Fruit fly (Drosophila melanogaster): ENCODE results near the gene CG31643.
A peak's percentile ranks its signal among the peaks of the same experiment; 100 is the strongest.

The CG31643 gene

dm6 chr2L:6051212-6051621 is 13.3 kb downstream of the CG31643 start (continued):
- TF ChIP-seq HmgZ (tag; optimal IDR thresholded peaks at IDR 0.05) = peak; percentile 98
- peak; percentile 64 for TF ChIP-seq fd102C (GFP tag; optimal IDR thresholded peaks at IDR 0.05)
- TF ChIP-seq dati (GFP tag; IDR thresholded peaks at IDR 0.05) = peak; percentile 44; the same call in 1 of the 2 replicates
- TF ChIP-seq sug (tag; optimal IDR thresholded peaks at IDR 0.05) = peak; percentile 96
- TF ChIP-seq Stat92E (GFP tag; optimal IDR thresholded peaks at IDR 0.05) = peak in 1 of 3 experiments; percentile 79
- TF ChIP-seq Sry-β (GFP tag; optimal IDR thresholded peaks at IDR 0.05) = peak; percentile 60
- TF ChIP-seq CG14667 (GFP tag; IDR thresholded peaks at IDR 0.05) = peak; percentile 35; the same call in 1 of the 2 replicates
- peak; percentile 84 for TF ChIP-seq CG30431 (GFP tag; optimal IDR thresholded peaks at IDR 0.05)
- TF ChIP-seq ftz-f1 (GFP tag; optimal IDR thresholded peaks at IDR 0.05) = peak; percentile 79
- peak; percentile 95 for TF ChIP-seq pho (GFP tag; optimal IDR thresholded peaks at IDR 0.05)
- peak; percentile 81 for TF ChIP-seq CG3163 (GFP tag; optimal IDR thresholded peaks at IDR 0.05)
- TF ChIP-seq dm (GFP tag; optimal IDR thresholded peaks at IDR 0.05) = peak; percentile 85
- TF ChIP-seq Dek (tag; optimal IDR thresholded peaks at IDR 0.05) = peak; percentile 95
- peak; percentile 82 for TF ChIP-seq emc (GFP tag; optimal IDR thresholded peaks at IDR 0.05)
- TF ChIP-seq ara (GFP tag; IDR thresholded peaks at IDR 0.05) = peak; percentile 96
- peak; percentile 92 for TF ChIP-seq ttk (GFP tag; IDR thresholded peaks at IDR 0.05)
- TF ChIP-seq CG6854 (GFP tag; optimal IDR thresholded peaks at IDR 0.05) = peak; percentile 97
- peak; percentile 87 for TF ChIP-seq CG12942 (GFP tag; optimal IDR thresholded peaks at IDR 0.05)
- TF ChIP-seq ken (GFP tag; IDR thresholded peaks at IDR 0.05) = peak; percentile 93
- TF ChIP-seq CG10267 (tag; optimal IDR thresholded peaks at IDR 0.05) = peak; percentile 95
- peak; percentile 97 for TF ChIP-seq Fer3 (tag; optimal IDR thresholded peaks at IDR 0.05)
- peak; percentile 97 for TF ChIP-seq CG10147 (GFP tag; optimal IDR thresholded peaks at IDR 0.05)
- TF ChIP-seq CG2199 (GFP tag; IDR thresholded peaks at IDR 0.05) = peak; percentile 89; the same call in 2 of the 3 replicates
- TF ChIP-seq NfI (GFP tag; optimal IDR thresholded peaks at IDR 0.05) = peak; percentile 95
- TF ChIP-seq Ravus (GFP tag; IDR thresholded peaks at IDR 0.05) = peak; percentile 75
- TF ChIP-seq CG32532 (GFP tag; IDR thresholded peaks at IDR 0.05) = peak; percentile 95
- peak; percentile 57 for TF ChIP-seq pfk (GFP tag; optimal IDR thresholded peaks at IDR 0.05)
- TF ChIP-seq CG14050 (GFP tag; IDR thresholded peaks at IDR 0.05) = peak; percentile 96
- peak; percentile 84 for TF ChIP-seq cas (GFP tag; IDR thresholded peaks at IDR 0.05)
- TF ChIP-seq salm (tag; optimal IDR thresholded peaks at IDR 0.05) = peak; percentile 94
- TF ChIP-seq bsh (GFP tag; optimal IDR thresholded peaks at IDR 0.05) = peak; percentile 93 to 97
- TF ChIP-seq CG17612 (GFP tag; IDR thresholded peaks at IDR 0.05) = peak; percentile 66
- peak; percentile 92 for TF ChIP-seq CG34422 (GFP tag; IDR thresholded peaks at IDR 0.05)
- peak; percentile 28; the same call in 1 of the 2 replicates for TF ChIP-seq Dip2 (GFP tag; IDR thresholded peaks at IDR 0.05)
- TF ChIP-seq Dref (GFP tag; IDR thresholded peaks at IDR 0.05) = 0 out of 2 replicates have a peak, but pooled peaks have one; percentile 20
- TF ChIP-seq CG3407 (GFP tag; optimal IDR thresholded peaks at IDR 0.05) = peak; percentile 92
- TF ChIP-seq Xbp1 (GFP tag; optimal IDR thresholded peaks at IDR 0.05) = peak; percentile 95
- no peak for TF ChIP-seq Doc2 (GFP tag; IDR thresholded peaks at IDR 0.05)
- TF ChIP-seq CG1529 (GFP tag; optimal IDR thresholded peaks at IDR 0.05) = peak; percentile 92
- peak; percentile 92 for TF ChIP-seq tup (GFP tag; optimal IDR thresholded peaks at IDR 0.05)
- peak; percentile 97 for TF ChIP-seq CG13894 (tag; optimal IDR thresholded peaks at IDR 0.05)
- TF ChIP-seq wor (GFP tag; IDR thresholded peaks at IDR 0.05) = peak; percentile 91
- TF ChIP-seq cwo (GFP tag; optimal IDR thresholded peaks at IDR 0.05) = peak; percentile 94
- TF ChIP-seq sr (GFP tag; IDR thresholded peaks at IDR 0.05) = peak; percentile 75; the same call in 2 of the 3 replicates
- TF ChIP-seq CG4360 (GFP tag; IDR thresholded peaks at IDR 0.05) = peak; percentile 55; the same call in 1 of the 2 replicates
- peak; percentile 83 for TF ChIP-seq luna (GFP tag; optimal IDR thresholded peaks at IDR 0.05)
- peak; percentile 97 for TF ChIP-seq CG11695 (GFP tag; IDR thresholded peaks at IDR 0.05)
- TF ChIP-seq CG17328 (GFP tag; IDR thresholded peaks at IDR 0.05) = peak; percentile 96
- peak; percentile 98 for TF ChIP-seq Hmr (GFP tag; optimal IDR thresholded peaks at IDR 0.05)
- TF ChIP-seq tio (GFP tag; optimal IDR thresholded peaks at IDR 0.05) = no peak
- TF ChIP-seq D19B (GFP tag; optimal IDR thresholded peaks at IDR 0.05) = peak; percentile 84

Measured in whole organism, embryonic.